Worm (Caenorhabditis elegans): ENCODE data around the gene Y116A8C.40.

The Y116A8C.40 gene

ce11 chrIV:17111813-17112212 is 39.0 kb downstream of the Y116A8C.40 start, which contains the start of gene Y116A8C.33:
TSS of gene Y116A8C.33 (plus strand) at chrIV:17112113.
- TF ChIP-seq nhr-12 (tag; optimal IDR thresholded peaks at IDR 0.05) (no peak), aly-2 (tag; optimal IDR thresholded peaks at IDR 0.05) (no peak), zag-1 (tag; optimal IDR thresholded peaks at IDR 0.05) (no peak), ztf-4 (tag; optimal IDR thresholded peaks at IDR 0.05) (no peak), crh-2 (tag; optimal IDR thresholded peaks at IDR 0.05) (no peak), nhr-10 (tag; optimal IDR thresholded peaks at IDR 0.05) (no peak), C34F6.9 (tag; optimal IDR thresholded peaks at IDR 0.05) (no peak), mbf-1 (tag; optimal IDR thresholded peaks at IDR 0.05) (no peak), nhr-25 (tag; optimal IDR thresholded peaks at IDR 0.05) (no peak)

ce11 chrIV:17110882-17111281 is 39.9 kb downstream of the Y116A8C.40 start, which contains the start of gene sfa-1:
TSS of gene sfa-1 (minus strand) at chrIV:17110982.
- no peak for TF ChIP-seq crh-2 (tag; optimal IDR thresholded peaks at IDR 0.05)
- TF ChIP-seq nhr-237 (tag; optimal IDR thresholded peaks at IDR 0.05) = no peak
- TF ChIP-seq aly-2 (tag; optimal IDR thresholded peaks at IDR 0.05) = no peak
- TF ChIP-seq sem-4 (tag; optimal IDR thresholded peaks at IDR 0.05) = no peak
- TF ChIP-seq lin-39 (tag; optimal IDR thresholded peaks at IDR 0.05) = no peak
- no peak for TF ChIP-seq elt-1 (tag; optimal IDR thresholded peaks at IDR 0.05)
- no peak for TF ChIP-seq ceh-82 (tag; optimal IDR thresholded peaks at IDR 0.05)
- no peak for TF ChIP-seq peb-1 (tag; optimal IDR thresholded peaks at IDR 0.05)
- TF ChIP-seq nhr-77 (tag; optimal IDR thresholded peaks at IDR 0.05) = no peak
- TF ChIP-seq ztf-4 (tag; optimal IDR thresholded peaks at IDR 0.05) = no peak
- no peak for TF ChIP-seq nhr-11 (tag; optimal IDR thresholded peaks at IDR 0.05)
- no peak for TF ChIP-seq lin-11 (tag; optimal IDR thresholded peaks at IDR 0.05)
- TF ChIP-seq nhr-23 (tag; optimal IDR thresholded peaks at IDR 0.05) = no peak

ce11 chrIV:17109436-17109835 is 41.3 kb downstream of the Y116A8C.40 start:
- TF ChIP-seq unc-55 (GFP tag; optimal IDR thresholded peaks at IDR 0.05) (no peak), zag-1 (tag; optimal IDR thresholded peaks at IDR 0.05) (no peak), peb-1 (tag; optimal IDR thresholded peaks at IDR 0.05) (no peak), ztf-11 (tag; optimal IDR thresholded peaks at IDR 0.05) (no peak), lsy-2 (tag; optimal IDR thresholded peaks at IDR 0.05) (no peak), nhr-129 (tag; optimal IDR thresholded peaks at IDR 0.05) (no peak), mbf-1 (tag; optimal IDR thresholded peaks at IDR 0.05) (no peak), nhr-6 (tag; optimal IDR thresholded peaks at IDR 0.05) (no peak), blmp-1 (tag; optimal IDR thresholded peaks at IDR 0.05; ENCODE audit: insufficient read depth) (no peak), snpc-4 (tag; optimal IDR thresholded peaks at IDR 0.05) (no peak), gmeb-1 (tag; optimal IDR thresholded peaks at IDR 0.05) (no peak), ceh-16 (tag; optimal IDR thresholded peaks at IDR 0.05) (no peak), nhr-23 (tag; optimal IDR thresholded peaks at IDR 0.05) (no peak), aly-2 (tag; optimal IDR thresholded peaks at IDR 0.05) (no peak), nhr-10 (tag; optimal IDR thresholded peaks at IDR 0.05) (no peak), mab-5 (tag; optimal IDR thresholded peaks at IDR 0.05) (no peak), R02D3.7 (tag; optimal IDR thresholded peaks at IDR 0.05) (no peak)

DNA sequence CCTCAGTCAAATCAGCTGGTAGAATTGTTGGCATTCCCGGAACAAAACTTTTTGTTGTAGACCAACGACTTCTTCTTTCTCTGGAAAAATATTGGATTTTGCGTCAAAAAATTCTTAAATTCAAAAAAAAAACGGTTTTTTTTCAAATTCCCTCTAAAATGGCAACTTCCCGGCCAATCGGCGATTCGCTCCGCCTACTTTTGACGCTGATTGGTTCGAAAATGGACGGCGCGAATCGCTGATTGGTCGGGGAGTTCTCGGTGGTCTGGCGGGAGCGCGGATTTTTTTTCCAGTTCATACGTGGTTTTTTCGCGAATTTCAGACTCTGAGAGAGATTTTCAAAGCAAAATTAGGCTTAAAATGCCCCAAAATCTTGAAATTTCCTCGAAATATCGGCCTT is 42.0 kb downstream of the Y116A8C.40 start:
- no peak for TF ChIP-seq lsy-2 (tag; optimal IDR thresholded peaks at IDR 0.05)
- TF ChIP-seq fos-1 (tag; optimal IDR thresholded peaks at IDR 0.05) = no peak
- TF ChIP-seq snpc-4 (tag; optimal IDR thresholded peaks at IDR 0.05) = no peak
- no peak for TF ChIP-seq R02D3.7 (tag; optimal IDR thresholded peaks at IDR 0.05)
- TF ChIP-seq alr-1 (tag; optimal IDR thresholded peaks at IDR 0.05) = no peak
- no peak for TF ChIP-seq F13H6.1 (tag; optimal IDR thresholded peaks at IDR 0.05)
- TF ChIP-seq ama-1 (optimal IDR thresholded peaks at IDR 0.05) = no peak
- TF ChIP-seq ztf-1 (GFP tag; conservative IDR thresholded peaks at IDR 0.05) = no peak
- no peak for TF ChIP-seq peb-1 (tag; optimal IDR thresholded peaks at IDR 0.05)

DNA sequence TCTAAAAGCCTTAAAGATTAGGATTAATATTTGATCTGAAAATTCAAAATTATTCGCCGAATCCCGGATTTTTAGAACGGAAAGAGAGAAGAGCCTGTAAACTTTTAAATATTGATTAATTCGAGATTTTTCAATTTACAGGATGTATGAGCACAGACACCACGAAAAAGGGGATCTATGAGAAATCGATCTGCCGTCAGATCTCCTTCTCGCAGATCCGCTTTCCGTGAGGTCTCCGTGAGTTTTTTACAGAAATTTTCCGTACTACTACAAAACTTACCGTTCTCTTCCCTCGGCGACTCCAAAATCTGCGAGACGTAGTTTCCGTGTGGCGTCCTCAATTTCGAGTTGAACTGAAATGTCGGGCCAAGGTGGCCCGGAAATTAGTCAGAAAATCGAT is 42.6 kb downstream of the Y116A8C.40 start:
- no peak for TF ChIP-seq unc-39 (tag; optimal IDR thresholded peaks at IDR 0.05)
- no peak for TF ChIP-seq lin-11 (tag; optimal IDR thresholded peaks at IDR 0.05)
- no peak for TF ChIP-seq ceh-82 (tag; optimal IDR thresholded peaks at IDR 0.05)
- no peak for TF ChIP-seq C34F6.9 (tag; optimal IDR thresholded peaks at IDR 0.05)
- no peak for TF ChIP-seq ztf-4 (tag; optimal IDR thresholded peaks at IDR 0.05)
- no peak for TF ChIP-seq sma-3 (GFP tag; optimal IDR thresholded peaks at IDR 0.05)
- TF ChIP-seq aly-2 (tag; optimal IDR thresholded peaks at IDR 0.05) = no peak
- no peak for TF ChIP-seq dmd-4 (tag; optimal IDR thresholded peaks at IDR 0.05)
- TF ChIP-seq zag-1 (tag; optimal IDR thresholded peaks at IDR 0.05) = no peak
- TF ChIP-seq Y55F3AM.14 (GFP tag; optimal IDR thresholded peaks at IDR 0.05) = no peak

Data from whole organism, L2 larva.